Fruit fly (Drosophila melanogaster) whole organism, prepupa: ENCODE results near the gene arm.

Experiments used
- Blimp-1 ChIP-seq: fragments of 200-800 bp; sonication (Bioruptor generic); optimal IDR thresholded peaks from 3 replicates; lab custom pipeline; 2017; ENCODE audit warnings: missing biosample characterization, missing genetic modification characterization, mild to moderate bottlenecking, moderate library complexity, missing genetic modification reagents
- CG10631 ChIP-seq: fragments of 200-800 bp; sonication (Bioruptor generic); optimal IDR thresholded peaks from 2 replicates; lab custom pipeline; 2016; ENCODE audit warnings: missing biosample characterization, missing genetic modification characterization
- CG10669 ChIP-seq: fragments of 200-800 bp; sonication (Bioruptor generic); optimal IDR thresholded peaks from 3 replicates; lab custom pipeline; 2018; ENCODE audit warnings: missing biosample characterization, mild to moderate bottlenecking, missing genetic modification characterization, moderate library complexity
- CG11762 ChIP-seq: fragments of 200-800 bp; sonication (Bioruptor generic); optimal IDR thresholded peaks from 3 replicates; lab custom pipeline; 2016; ENCODE audit warnings: missing biosample characterization, missing genetic modification characterization; ENCODE audit not compliant: insufficient read depth
- CG11902 ChIP-seq: fragments of 200-800 bp; sonication (Bioruptor generic); optimal IDR thresholded peaks from 3 replicates; lab custom pipeline; 2016; ENCODE audit warnings: missing biosample characterization, missing genetic modification characterization
- CG15336 ChIP-seq: fragments of 200-800 bp; sonication (Bioruptor generic); IDR thresholded peaks from 2 replicates; pipeline ENCODE4 v1.3.6; 2022; ENCODE audit warnings: missing biosample characterization, missing genetic modification characterization
- CG16779 ChIP-seq: fragments of 200-800 bp; sonication (Bioruptor generic); optimal IDR thresholded peaks from 3 replicates; lab custom pipeline; 2017; ENCODE audit warnings: missing biosample characterization, mild to moderate bottlenecking, missing genetic modification characterization
- CG31627 ChIP-seq: fragments of 200-800 bp; sonication (Bioruptor generic); optimal IDR thresholded peaks from 3 replicates; lab custom pipeline; 2016; ENCODE audit warnings: missing biosample characterization, missing genetic modification characterization
- CG32006 ChIP-seq: fragments of 200-800 bp; sonication (Bioruptor generic); optimal IDR thresholded peaks from 3 replicates; lab custom pipeline; 2017; ENCODE audit warnings: missing biosample characterization, mild to moderate bottlenecking, missing genetic modification characterization
- CG34406 ChIP-seq: fragments of 200-800 bp; sonication (Bioruptor generic); optimal IDR thresholded peaks from 3 replicates; lab custom pipeline; 2016; ENCODE audit warnings: missing biosample characterization, missing genetic modification characterization
- CG4318 ChIP-seq: fragments of 200-800 bp; sonication (Bioruptor generic); optimal IDR thresholded peaks from 3 replicates; lab custom pipeline; 2017; ENCODE audit warnings: missing biosample characterization, mild to moderate bottlenecking, missing genetic modification characterization
- CG6163 ChIP-seq: fragments of 200-800 bp; sonication (Bioruptor generic); IDR thresholded peaks from 3 replicates; pipeline ENCODE4 v1.3.6; 2022; ENCODE audit warnings: missing biosample characterization, missing genetic modification characterization
- CG6792 ChIP-seq: fragments of 200-800 bp; sonication (Bioruptor generic); optimal IDR thresholded peaks from 3 replicates; lab custom pipeline; 2016; ENCODE audit warnings: missing biosample characterization, missing genetic modification characterization
- CG6808 ChIP-seq: fragments of 200-800 bp; sonication (Bioruptor generic); optimal IDR thresholded peaks from 3 replicates; lab custom pipeline; 2017; ENCODE audit warnings: missing biosample characterization, missing genetic modification characterization, mild to moderate bottlenecking, moderate library complexity, missing genetic modification reagents
- CG7368 ChIP-seq: fragments of 200-800 bp; sonication (Bioruptor generic); optimal IDR thresholded peaks from 3 replicates; lab custom pipeline; 2016; ENCODE audit warnings: missing biosample characterization, missing genetic modification characterization
- CG8119 ChIP-seq: fragments of 200-800 bp; sonication (Bioruptor generic); IDR thresholded peaks from 3 replicates; pipeline ENCODE4 v1.3.6; 2022; ENCODE audit warnings: missing biosample characterization, missing genetic modification characterization
- CG8632 ChIP-seq: fragments of 200-800 bp; sonication (Bioruptor generic); optimal IDR thresholded peaks from 3 replicates; lab custom pipeline; 2016; ENCODE audit warnings: missing biosample characterization, missing genetic modification characterization
- Eip78C ChIP-seq: fragments of 200-800 bp; sonication (Bioruptor generic); peaks from one replicate; lab custom pipeline; 2016; ENCODE audit warnings: missing biosample characterization, missing genetic modification characterization
- Eip93F ChIP-seq: fragments of 200-800 bp; sonication (Bioruptor generic); optimal IDR thresholded peaks from 2 replicates; lab custom pipeline; 2016; ENCODE audit warnings: missing biosample characterization, mild to moderate bottlenecking, missing genetic modification characterization
- Ets21C ChIP-seq: fragments of 200-800 bp; sonication (Bioruptor generic); optimal IDR thresholded peaks from 3 replicates; lab custom pipeline; 2016; ENCODE audit warnings: missing biosample characterization, missing genetic modification characterization
- Ets96B ChIP-seq: fragments of 200-800 bp; optimal IDR thresholded peaks from 2 replicates; lab custom pipeline; 2019; ENCODE audit warnings: missing biosample characterization, mild to moderate bottlenecking, missing genetic modification characterization, moderate library complexity
- Gug ChIP-seq: fragments of 200-800 bp; sonication (Bioruptor generic); IDR thresholded peaks from 2 replicates; pipeline ENCODE4 v1.3.6; 2022; ENCODE audit warnings: missing biosample characterization, missing genetic modification characterization
- Hr38 ChIP-seq: sonication (Bioruptor generic); optimal IDR thresholded peaks from 2 replicates; lab custom pipeline; 2016; ENCODE audit warnings: missing biosample characterization, missing genetic modification characterization
- Hr39 ChIP-seq: fragments of 200-800 bp; sonication (Bioruptor generic); optimal IDR thresholded peaks from 2 replicates; lab custom pipeline; 2016; ENCODE audit warnings: missing biosample characterization, missing genetic modification characterization
- Hr4 ChIP-seq: fragments of 200-800 bp; sonication (Bioruptor generic); optimal IDR thresholded peaks from 3 replicates; lab custom pipeline; 2016; ENCODE audit warnings: missing biosample characterization, missing genetic modification characterization
- Met ChIP-seq: fragments of 200-800 bp; sonication (Bioruptor generic); optimal IDR thresholded peaks from 3 replicates; lab custom pipeline; 2016; ENCODE audit warnings: missing biosample characterization, missing genetic modification characterization
- OdsH ChIP-seq: fragments of 200-800 bp; sonication (Bioruptor generic); optimal IDR thresholded peaks from 3 replicates; lab custom pipeline; 2016; ENCODE audit warnings: missing biosample characterization, missing genetic modification characterization
- Smox ChIP-seq: fragments of 200-800 bp; sonication (Bioruptor generic); optimal IDR thresholded peaks from 3 replicates; lab custom pipeline; 2016; ENCODE audit warnings: missing biosample characterization, missing genetic modification characterization
- Sox14 ChIP-seq: fragments of 200-800 bp; sonication (Bioruptor generic); optimal IDR thresholded peaks from 3 replicates; lab custom pipeline; 2016; ENCODE audit warnings: missing biosample characterization, missing genetic modification characterization
- Sox15 ChIP-seq: fragments of 200-800 bp; sonication (Bioruptor generic); optimal IDR thresholded peaks from 3 replicates; lab custom pipeline; 2016; ENCODE audit warnings: missing biosample characterization, missing genetic modification characterization
- achi ChIP-seq: fragments of 200-800 bp; sonication (Bioruptor generic); optimal IDR thresholded peaks from 3 replicates; lab custom pipeline; 2016; ENCODE audit warnings: missing biosample characterization, missing genetic modification characterization
- acj6 ChIP-seq: fragments of 200-800 bp; sonication (Bioruptor generic); optimal IDR thresholded peaks from 3 replicates; lab custom pipeline; 2016; ENCODE audit warnings: missing biosample characterization, missing genetic modification characterization
- cyc ChIP-seq: fragments of 200-800 bp; sonication (Bioruptor generic); optimal IDR thresholded peaks from 3 replicates; lab custom pipeline; 2016; ENCODE audit warnings: missing biosample characterization, missing genetic modification characterization
- eg ChIP-seq: fragments of 200-800 bp; sonication (Bioruptor generic); IDR thresholded peaks from 3 replicates; pipeline ENCODE4 v1.3.6; 2022; ENCODE audit warnings: missing biosample characterization, missing genetic modification characterization
- esn ChIP-seq: fragments of 200-800 bp; sonication (Bioruptor generic); optimal IDR thresholded peaks from 2 replicates; lab custom pipeline; 2016; ENCODE audit warnings: missing biosample characterization, mild to moderate bottlenecking, missing genetic modification characterization, moderate library complexity
- fd59A ChIP-seq: fragments of 200-800 bp; sonication (Bioruptor generic); optimal IDR thresholded peaks from 2 replicates; lab custom pipeline; 2017; ENCODE audit warnings: missing biosample characterization, mild to moderate bottlenecking, missing genetic modification characterization, missing genetic modification reagents
- fkh ChIP-seq: fragments of 200-800 bp; sonication (Bioruptor generic); optimal IDR thresholded peaks from 3 replicates; lab custom pipeline; 2017; ENCODE audit warnings: missing biosample characterization, mild to moderate bottlenecking, missing genetic modification characterization, moderate library complexity
- lz ChIP-seq: fragments of 200-800 bp; sonication (Bioruptor generic); optimal IDR thresholded peaks from 3 replicates; lab custom pipeline; 2016; ENCODE audit warnings: missing biosample characterization, missing genetic modification characterization
- net ChIP-seq: fragments of 200-800 bp; sonication (Bioruptor generic); optimal IDR thresholded peaks from 3 replicates; lab custom pipeline; 2016; ENCODE audit warnings: missing biosample characterization, missing genetic modification characterization
- pdm3 ChIP-seq: fragments of 200-800 bp; sonication (Bioruptor generic); optimal IDR thresholded peaks from 3 replicates; lab custom pipeline; 2016; ENCODE audit warnings: missing biosample characterization, missing genetic modification characterization
- salr ChIP-seq, 2 experiments: fragments of 200-800 bp; sonication (Bioruptor generic); optimal IDR thresholded peaks; 3 replicates each; lab custom pipeline; 2016 to 2018; ENCODE audit warnings: missing biosample characterization in 2 of 2, missing genetic modification characterization in 2 of 2, mild to moderate bottlenecking in 1 of 2
- spab ChIP-seq: fragments of 200-800 bp; sonication (Bioruptor generic); optimal IDR thresholded peaks from 2 replicates; lab custom pipeline; 2017; ENCODE audit warnings: missing biosample characterization, mild to moderate bottlenecking, missing genetic modification characterization, missing genetic modification reagents
- svp ChIP-seq: fragments of 200-800 bp; sonication (Bioruptor generic); peaks from one replicate; lab custom pipeline; 2016; ENCODE audit warnings: missing biosample characterization, missing genetic modification characterization
- topi ChIP-seq: fragments of 200-800 bp; sonication (Bioruptor generic); optimal IDR thresholded peaks from 3 replicates; lab custom pipeline; 2016; ENCODE audit warnings: missing biosample characterization, missing genetic modification characterization
- vri ChIP-seq: fragments of 200-800 bp; sonication (Bioruptor generic); optimal IDR thresholded peaks from 3 replicates; lab custom pipeline; 2016; ENCODE audit warnings: missing biosample characterization, mild to moderate bottlenecking, missing genetic modification characterization

Gene arm

DNA sequence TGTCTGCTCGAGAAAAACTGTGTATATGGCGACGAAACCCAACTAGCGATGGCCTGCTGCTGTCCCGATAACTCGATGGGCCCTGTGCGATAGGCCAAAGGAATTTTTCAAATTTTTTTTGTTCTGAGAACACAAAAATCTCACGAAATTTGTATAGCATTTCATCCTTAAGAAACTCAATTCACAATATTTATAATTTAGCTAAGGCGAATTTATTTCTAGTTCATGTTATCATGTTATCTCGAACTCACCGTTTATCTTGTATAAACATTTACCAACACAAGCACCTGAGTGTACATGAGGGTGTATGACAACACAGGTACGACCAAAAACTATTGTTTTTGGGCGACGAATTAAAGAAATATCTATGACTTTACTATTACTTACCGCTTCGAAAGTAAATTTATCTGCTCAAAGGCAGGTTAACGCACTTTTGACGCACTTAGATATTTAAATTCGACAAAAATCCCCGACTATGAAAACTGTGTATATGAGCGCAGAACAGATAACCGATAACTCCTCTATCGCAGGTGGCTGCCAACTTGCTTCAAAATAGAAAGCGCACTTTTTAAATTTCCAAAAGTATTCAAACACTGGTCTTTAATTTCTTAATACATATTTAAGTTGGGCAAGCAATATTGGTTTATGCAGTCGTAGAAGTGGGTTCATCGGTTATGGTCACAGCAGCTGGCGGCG is at the start of gene arm:
Gene arm (minus strand): TSS at position 524 of the 696 bp plus-strand sequence.
- TF ChIP-seq Sox14 (GFP tag; lab: Kevin White, UChicago) (no peak), CG11902 (GFP tag; lab: Kevin White, UChicago) (no peak), CG15336 (GFP tag; lab: Robert Waterston, UW) (peak; percentile 20; the same call in 1 of the 2 replicates), cyc (peak; percentile 12), CG31627 (GFP tag; lab: Kevin White, UChicago) (peak; percentile 0), svp (GFP tag; lab: Kevin White, UChicago) (peak; percentile 75), salr (GFP tag; optimal IDR thresholded peaks at IDR 0.05; lab: Kevin White, UChicago) (no peak), Eip93F (GFP tag; lab: Kevin White, UChicago) (peak; percentile 22), CG32006 (peak; percentile 18), fkh (peak; percentile 36), achi (GFP tag; lab: Kevin White, UChicago) (peak; percentile 23), Eip78C (peak; percentile 40), Ets96B (tag; lab: Kevin White, UChicago) (no peak), CG34406 (GFP tag; lab: Kevin White, UChicago) (peak; percentile 20), acj6 (GFP tag; lab: Kevin White, UChicago) (no peak), CG10631 (GFP tag; lab: Kevin White, UChicago) (no peak), CG6792 (GFP tag; lab: Kevin White, UChicago) (peak; percentile 0), spab (GFP tag; lab: Kevin White, UChicago) (no peak), esn (GFP tag; lab: Kevin White, UChicago) (peak; percentile 31), topi (GFP tag; lab: Kevin White, UChicago) (peak; percentile 11), vri (GFP tag; lab: Kevin White, UChicago) (peak; percentile 28), pdm3 (GFP tag; lab: Kevin White, UChicago) (peak; percentile 42)

DNA sequence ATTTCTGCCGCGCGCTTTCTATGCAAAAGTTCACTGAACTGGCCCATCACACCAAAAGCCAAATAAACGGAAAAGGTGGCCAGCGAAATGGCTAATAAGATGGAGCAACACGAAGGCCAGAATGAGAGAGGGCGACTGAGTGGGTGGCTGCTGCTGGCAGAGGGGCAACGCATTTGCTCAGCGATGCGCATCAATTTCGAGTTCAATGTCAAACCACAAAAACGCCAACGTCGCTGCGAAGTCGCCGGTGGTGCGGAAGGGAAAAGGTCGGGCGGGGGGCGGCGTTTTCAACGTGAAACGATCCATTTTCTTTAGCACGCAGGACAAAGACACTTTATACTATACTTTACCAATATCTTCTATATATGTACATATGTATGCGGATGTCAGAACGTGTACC is 49.2 kb upstream of the arm start:
- TF ChIP-seq CG34406 (GFP tag; lab: Kevin White, UChicago) (no peak), svp (GFP tag; lab: Kevin White, UChicago) (peak; percentile 75)

DNA sequence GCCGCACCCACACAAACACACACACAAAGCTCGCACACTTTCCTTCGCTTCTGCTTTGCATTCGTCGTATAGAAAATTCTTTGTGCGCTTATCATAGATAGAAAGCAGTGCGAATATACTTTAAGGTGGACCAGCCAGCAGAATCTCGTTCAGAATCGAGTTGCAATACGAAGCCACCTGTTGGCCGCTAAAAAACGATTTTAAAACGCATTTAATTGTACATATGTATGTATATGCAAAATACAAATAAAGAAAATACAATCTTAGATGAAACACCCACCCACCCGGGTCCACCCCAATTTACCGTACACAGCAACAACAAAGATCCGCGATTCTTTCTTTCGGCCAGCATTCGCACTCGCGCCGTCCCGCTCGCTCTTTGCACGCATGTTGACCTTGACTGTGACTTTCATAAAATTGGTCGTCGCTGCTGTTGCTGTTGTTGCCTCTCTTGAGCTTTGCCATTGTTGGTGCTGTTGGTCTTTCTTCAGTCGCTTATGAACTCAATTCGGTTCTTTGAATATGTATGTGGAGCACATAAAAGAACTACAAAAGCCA is 48.1 kb upstream of the arm start:
- peak; percentile 88 for TF ChIP-seq CG10669 (GFP tag; lab: Kevin White, UChicago)
- TF ChIP-seq Met (GFP tag; lab: Kevin White, UChicago), result peak; percentile 91
- peak; percentile 90 for TF ChIP-seq acj6 (GFP tag; lab: Kevin White, UChicago)
- no peak for TF ChIP-seq Hr38
- peak; percentile 77 for TF ChIP-seq fd59A (GFP tag; lab: Kevin White, UChicago)
- TF ChIP-seq Hr39 (GFP tag; lab: Kevin White, UChicago), result peak; percentile 85
- peak; percentile 89 for TF ChIP-seq OdsH (GFP tag; lab: Kevin White, UChicago)
- peak; percentile 95 for TF ChIP-seq CG8119 (GFP tag; lab: Robert Waterston, UW)
- TF ChIP-seq Gug, result peak; percentile 93
- TF ChIP-seq Sox15, result peak; percentile 79
- TF ChIP-seq fkh, result no peak
- peak; percentile 93 for TF ChIP-seq achi (GFP tag; lab: Kevin White, UChicago)
- peak; percentile 81 for TF ChIP-seq CG4318 (GFP tag; lab: Kevin White, UChicago)
- peak; percentile 76 for TF ChIP-seq CG7368 (GFP tag; lab: Kevin White, UChicago)
- TF ChIP-seq Blimp-1 (GFP tag; lab: Kevin White, UChicago), result peak; percentile 74
- TF ChIP-seq CG6163 (GFP tag; lab: Robert Waterston, UW), result peak; percentile 97
- TF ChIP-seq Ets21C (GFP tag; lab: Kevin White, UChicago), result peak; percentile 79
- TF ChIP-seq eg, result peak; percentile 96
- TF ChIP-seq CG10631 (GFP tag; lab: Kevin White, UChicago), result peak; percentile 89
- peak; percentile 85 for TF ChIP-seq CG6808
- TF ChIP-seq lz (GFP tag; lab: Kevin White, UChicago), result peak; percentile 90
- TF ChIP-seq Ets96B (tag; lab: Kevin White, UChicago), result peak; percentile 89
- peak; percentile 92 for TF ChIP-seq net (GFP tag; lab: Kevin White, UChicago)
- TF ChIP-seq Hr4 (GFP tag; lab: Kevin White, UChicago), result peak; percentile 87
- peak; percentile 90 for TF ChIP-seq pdm3 (GFP tag; lab: Kevin White, UChicago)
- peak; percentile 89 for TF ChIP-seq CG6792 (GFP tag; lab: Kevin White, UChicago)
- TF ChIP-seq CG8632 (GFP tag; lab: Kevin White, UChicago), result peak; percentile 91
- peak; percentile 89 for TF ChIP-seq Smox (GFP tag; lab: Kevin White, UChicago)
- TF ChIP-seq CG16779 (tag; lab: Kevin White, UChicago), result peak; percentile 85
- peak; percentile 84 for TF ChIP-seq cyc
- peak; percentile 86 for TF ChIP-seq CG11762 (GFP tag; lab: Kevin White, UChicago)
- TF ChIP-seq spab (GFP tag; lab: Kevin White, UChicago), result peak; percentile 82
